Worm (Caenorhabditis elegans): ENCODE results near the gene kynu-1.
A peak's percentile ranks its signal among the peaks of the same experiment; 100 is the strongest.

The kynu-1 gene

ce11 chrX:6109288-6109770 lies at the start of gene kynu-1:
Gene kynu-1 (minus strand): TSS chrX:6109338.
- peak; percentile 56 for TF ChIP-seq nhr-20 (tag; optimal IDR thresholded peaks at IDR 0.05)
- peak in 3 of 6 experiments; percentile 43 to 84 (median 61) for TF ChIP-seq elt-3 (tag; optimal IDR thresholded peaks at IDR 0.05)
- peak; percentile 90 for TF ChIP-seq blmp-1 (tag; optimal IDR thresholded peaks at IDR 0.05)
- peak; percentile 71 for TF ChIP-seq nhr-85 (tag)
- no peak for TF ChIP-seq hlh-4 (tag; optimal IDR thresholded peaks at IDR 0.05)
- no peak for TF ChIP-seq aly-2 (tag; optimal IDR thresholded peaks at IDR 0.05)
- TF ChIP-seq unc-98 (GFP tag; IDR thresholded peaks at IDR 0.05), result no peak
- peak; percentile 62 for TF ChIP-seq lin-14 (GFP tag; optimal IDR thresholded peaks at IDR 0.05)
- peak; percentile 19 for TF ChIP-seq nhr-71 (tag; optimal IDR thresholded peaks at IDR 0.05)
- TF ChIP-seq grh-1 (GFP tag; IDR thresholded peaks at IDR 0.05), result no peak
- no peak for TF ChIP-seq zip-4 (GFP tag; optimal IDR thresholded peaks at IDR 0.05)
- peak; percentile 9 for TF ChIP-seq snu-23 (GFP tag; optimal IDR thresholded peaks at IDR 0.05)
- peak; percentile 25 for TF ChIP-seq nhr-90 (tag; optimal IDR thresholded peaks at IDR 0.05; ENCODE audit: poor library complexity)

- TF ChIP-seq elt-3 (tag; optimal IDR thresholded peaks at IDR 0.05) (no peak), lin-39 (tag; optimal IDR thresholded peaks at IDR 0.05) (no peak), rnt-1 (tag; optimal IDR thresholded peaks at IDR 0.05) (no peak), nhr-11 (tag; optimal IDR thresholded peaks at IDR 0.05) (no peak), mab-9 (GFP tag; IDR thresholded peaks at IDR 0.05) (no peak), dpl-1 (GFP tag; optimal IDR thresholded peaks at IDR 0.05) (no peak), zag-1 (tag; optimal IDR thresholded peaks at IDR 0.05) (no peak), egl-13 (tag; optimal IDR thresholded peaks at IDR 0.05) (no peak), ceh-82 (tag; optimal IDR thresholded peaks at IDR 0.05) (no peak), nhr-76 (tag; optimal IDR thresholded peaks at IDR 0.05) (no peak), elt-2 (tag; optimal IDR thresholded peaks at IDR 0.05) (peak; percentile 58), efl-1 (optimal IDR thresholded peaks at IDR 0.05) (no peak), efl-1 (GFP tag; optimal IDR thresholded peaks at IDR 0.05 in 1 of 2) (peak in 1 of 2 experiments; percentile 66)
These were observed 48.3 kb upstream of the kynu-1 start for ce11 chrX:6157411-6157916.

- TF ChIP-seq rnt-1 (tag; optimal IDR thresholded peaks at IDR 0.05), result no peak
- TF ChIP-seq ztf-11 (tag; optimal IDR thresholded peaks at IDR 0.05), result no peak
- TF ChIP-seq aha-1 (tag; optimal IDR thresholded peaks at IDR 0.05), result no peak
- no peak for TF ChIP-seq xbp-1 (tag; optimal IDR thresholded peaks at IDR 0.05)
- no peak for TF ChIP-seq mef-2 (tag; optimal IDR thresholded peaks at IDR 0.05)
- no peak for TF ChIP-seq egl-13 (tag; optimal IDR thresholded peaks at IDR 0.05)
- TF ChIP-seq nhr-20 (tag; optimal IDR thresholded peaks at IDR 0.05), result no peak
- TF ChIP-seq unc-130 (tag; optimal IDR thresholded peaks at IDR 0.05), result no peak
- no peak for TF ChIP-seq mdl-1 (tag; optimal IDR thresholded peaks at IDR 0.05)
- no peak for TF ChIP-seq fkh-10 (GFP tag; optimal IDR thresholded peaks at IDR 0.05)
- TF ChIP-seq C16A3.4 (tag; optimal IDR thresholded peaks at IDR 0.05), result no peak
- TF ChIP-seq unc-98 (GFP tag; IDR thresholded peaks at IDR 0.05), result no peak
- TF ChIP-seq nhr-19 (GFP tag; conservative IDR thresholded peaks at IDR 0.05), result no peak
- no peak for TF ChIP-seq blmp-1 (tag; optimal IDR thresholded peaks at IDR 0.05)
- TF ChIP-seq snpc-4 (tag; optimal IDR thresholded peaks at IDR 0.05), result no peak
These were observed 46.3 kb upstream of the kynu-1 start for ce11 chrX:6155436-6155835.

ce11 chrX:6150949-6151519 lies 41.9 kb upstream of the kynu-1 start:
- no peak for TF ChIP-seq sptf-1 (tag; optimal IDR thresholded peaks at IDR 0.05)
- TF ChIP-seq blmp-1 (tag; optimal IDR thresholded peaks at IDR 0.05), result peak; percentile 3
- TF ChIP-seq dsc-1 (tag; optimal IDR thresholded peaks at IDR 0.05), result peak; percentile 78

Data from whole organism, L1 larva.